Fruit fly (Drosophila melanogaster): ENCODE measurements around the gene Ets21C.

DNA sequence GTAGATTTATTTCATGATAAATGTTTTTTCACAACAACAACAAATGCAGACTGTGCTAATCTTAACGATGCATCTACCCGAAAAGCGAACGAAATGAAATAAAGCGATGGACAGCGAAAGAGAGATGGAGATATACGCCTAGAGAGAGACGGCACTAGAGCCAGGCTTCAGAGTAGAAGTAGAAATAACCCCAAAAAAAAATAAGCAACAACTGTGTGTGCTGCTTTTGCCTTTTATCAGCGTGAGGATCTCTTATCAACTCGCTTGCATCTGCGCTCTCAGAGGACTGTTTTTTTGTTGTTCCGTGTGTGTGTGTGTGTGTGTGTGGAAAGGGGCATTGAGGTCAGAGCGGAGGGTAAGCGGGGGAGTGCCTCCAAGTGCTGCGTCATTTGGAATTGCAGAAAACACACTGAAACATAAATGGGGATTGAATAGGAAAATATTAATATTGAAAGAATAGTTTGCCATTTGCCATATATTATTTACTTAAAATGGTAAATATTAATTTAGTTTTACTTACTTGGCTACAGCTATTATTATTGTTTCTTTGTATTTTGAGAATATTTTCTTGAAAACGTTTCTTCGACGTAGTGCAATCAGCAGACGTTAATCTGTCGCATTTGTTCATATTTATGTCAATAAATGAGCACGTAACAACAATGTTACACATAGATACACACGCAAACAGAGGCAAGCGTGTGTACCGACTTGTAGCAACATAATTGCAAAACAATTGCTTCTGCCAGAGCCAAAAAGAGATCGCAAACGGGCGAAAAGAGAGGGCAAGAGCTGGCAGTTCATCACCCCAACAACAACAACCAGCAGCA, 31.5 kb downstream of the Ets21C start:
- TF ChIP-seq Lim3 (GFP tag; IDR thresholded peaks at IDR 0.05) (no peak), CG4707 (GFP tag; optimal IDR thresholded peaks at IDR 0.05) (no peak), kay (GFP tag; optimal IDR thresholded peaks at IDR 0.05) (no peak), sima (GFP tag; optimal IDR thresholded peaks at IDR 0.05) (no peak), HLH4C (GFP tag; IDR thresholded peaks at IDR 0.05; ENCODE audit: partially characterized antibody) (no peak), CG7987 (GFP tag; optimal IDR thresholded peaks at IDR 0.05) (no peak), HHEX (GFP tag; optimal IDR thresholded peaks at IDR 0.05) (no peak)

Measured in whole organism, embryonic.